Fruit fly (Drosophila melanogaster) whole organism, embryonic: Measurements from ENCODE around the gene CAHbeta.
A peak's percentile ranks its signal among the peaks of the same experiment; 100 is the strongest.

Experiments
- Aef1 ChIP-seq: fragments of 200-800 bp; sonication (Bioruptor generic); IDR thresholded peaks from 3 replicates; pipeline ENCODE4 v1.3.6; 2022; ENCODE audit warnings: missing biosample characterization, missing genetic modification characterization
- B-H2 ChIP-seq: fragments of 200-800 bp; sonication (Bioruptor generic); optimal IDR thresholded peaks from 2 replicates; lab custom pipeline; 2018; ENCODE audit warnings: missing biosample characterization, mild to moderate bottlenecking, missing genetic modification characterization
- Blimp-1 ChIP-seq: fragments of 200-800 bp; sonication (Bioruptor generic); optimal IDR thresholded peaks from 3 replicates; lab custom pipeline; 2018; ENCODE audit warnings: missing biosample characterization, missing genetic modification characterization, mild to moderate bottlenecking, moderate library complexity, missing genetic modification reagents
- CG10267 ChIP-seq: fragments of 200-800 bp; sonication (Bioruptor generic); optimal IDR thresholded peaks from 2 replicates; lab custom pipeline; 2018; ENCODE audit warnings: missing biosample characterization, mild to moderate bottlenecking, missing genetic modification characterization, moderate library complexity
- CG1233 ChIP-seq: fragments of 200-800 bp; sonication (Bioruptor generic); optimal IDR thresholded peaks from 4 replicates; lab custom pipeline; 2018; ENCODE audit warnings: missing biosample characterization, mild to moderate bottlenecking, missing genetic modification characterization
- CG12391 ChIP-seq: fragments of 200-800 bp; sonication (Bioruptor generic); optimal IDR thresholded peaks from 3 replicates; lab custom pipeline; 2018; ENCODE audit warnings: missing biosample characterization, mild to moderate bottlenecking, missing genetic modification characterization, moderate library complexity
- CG12744 ChIP-seq: fragments of 200-800 bp; sonication (Bioruptor generic); optimal IDR thresholded peaks from 2 replicates; lab custom pipeline; 2016; ENCODE audit warnings: missing biosample characterization, missing genetic modification characterization
- CG16813 ChIP-seq: fragments of 200-800 bp; sonication (Bioruptor generic); IDR thresholded peaks from 3 replicates; pipeline ENCODE4 v1.3.6; 2022; ENCODE audit warnings: missing biosample characterization, missing genetic modification characterization; ENCODE audit not compliant: partially characterized antibody
- CG1832 ChIP-seq: fragments of 200-800 bp; sonication (Bioruptor generic); optimal IDR thresholded peaks from 2 replicates; lab custom pipeline; 2017; ENCODE audit warnings: missing biosample characterization, mild to moderate bottlenecking, missing genetic modification characterization, inconsistent platforms
- CG2116 ChIP-seq: fragments of 200-800 bp; sonication (Bioruptor generic); optimal IDR thresholded peaks from 3 replicates; lab custom pipeline; 2018; ENCODE audit warnings: missing biosample characterization, mild to moderate bottlenecking, missing genetic modification characterization
- CG2712 ChIP-seq: fragments of 200-800 bp; optimal IDR thresholded peaks from 3 replicates; lab custom pipeline; 2019; ENCODE audit warnings: missing biosample characterization, mild to moderate bottlenecking, missing genetic modification characterization, moderate library complexity
- CG32532 ChIP-seq: fragments of 200-800 bp; sonication (Bioruptor generic); IDR thresholded peaks from 2 replicates; pipeline ENCODE4 v1.3.6; 2022; ENCODE audit warnings: missing biosample characterization, missing genetic modification characterization
- CG4424 ChIP-seq: fragments of 200-800 bp; sonication (Bioruptor generic); optimal IDR thresholded peaks from 3 replicates; lab custom pipeline; 2016; ENCODE audit warnings: missing biosample characterization, missing genetic modification characterization
- CG6272 ChIP-seq: fragments of 200-800 bp; sonication (Bioruptor generic); IDR thresholded peaks from 2 replicates; pipeline ENCODE4 v1.3.6; 2022; ENCODE audit warnings: missing biosample characterization, missing genetic modification characterization
- CG6791 ChIP-seq: fragments of 200-800 bp; sonication (Bioruptor generic); IDR thresholded peaks from 3 replicates; pipeline ENCODE4 v1.3.6; 2022; ENCODE audit warnings: missing biosample characterization, missing genetic modification characterization; ENCODE audit not compliant: partially characterized antibody
- CG7745 ChIP-seq: fragments of 200-800 bp; sonication (Bioruptor generic); optimal IDR thresholded peaks from 2 replicates; lab custom pipeline; 2018; ENCODE audit warnings: missing biosample characterization, mild to moderate bottlenecking, missing genetic modification characterization, moderate library complexity
- CG7839 ChIP-seq: fragments of 200-800 bp; sonication (Bioruptor generic); optimal IDR thresholded peaks from 3 replicates; lab custom pipeline; 2018; ENCODE audit warnings: missing biosample characterization, mild to moderate bottlenecking, missing genetic modification characterization, moderate library complexity
- CG8924 ChIP-seq: fragments of 200-800 bp; optimal IDR thresholded peaks from 3 replicates; lab custom pipeline; 2019; ENCODE audit warnings: missing biosample characterization, mild to moderate bottlenecking, missing genetic modification characterization, moderate library complexity
- Deaf1 ChIP-seq: fragments of 200-800 bp; optimal IDR thresholded peaks from 3 replicates; lab custom pipeline; 2019; ENCODE audit warnings: missing biosample characterization, mild to moderate bottlenecking, missing genetic modification characterization, moderate library complexity
- Dek ChIP-seq: fragments of 200-800 bp; sonication (Bioruptor generic); optimal IDR thresholded peaks from 3 replicates; lab custom pipeline; 2019; ENCODE audit warnings: missing biosample characterization, mild to moderate bottlenecking, missing genetic modification characterization, moderate library complexity
- Doc3 ChIP-seq: fragments of 200-800 bp; sonication (Bioruptor generic); IDR thresholded peaks from 3 replicates; pipeline ENCODE4 v1.3.6; 2022; ENCODE audit warnings: missing biosample characterization, missing genetic modification characterization; ENCODE audit not compliant: partially characterized antibody
- H2.0 ChIP-seq: fragments of 200-800 bp; sonication (Bioruptor generic); IDR thresholded peaks from 2 replicates; pipeline ENCODE4 v1.3.6; 2022; ENCODE audit warnings: missing biosample characterization, missing genetic modification characterization
- HLH4C ChIP-seq: fragments of 200-800 bp; sonication (Bioruptor generic); IDR thresholded peaks from 3 replicates; pipeline ENCODE4 v1.3.6; 2022; ENCODE audit warnings: missing biosample characterization, missing genetic modification characterization; ENCODE audit not compliant: partially characterized antibody
- Hr51 ChIP-seq, 2 experiments: fragments of 200-800 bp; sonication (Bioruptor generic); optimal IDR thresholded peaks; 2 replicates in 1 of 2; 3 replicates in 1 of 2; lab custom pipeline; 2016 to 2018; ENCODE audit warnings: missing biosample characterization in 2 of 2, missing genetic modification characterization in 2 of 2, mild to moderate bottlenecking in 1 of 2, moderate library complexity in 1 of 2
- Nf-YA ChIP-seq: fragments of 200-800 bp; sonication (Bioruptor generic); IDR thresholded peaks from 2 replicates; pipeline ENCODE4 v1.3.6; 2022; ENCODE audit warnings: missing biosample characterization, missing genetic modification characterization
- Oli ChIP-seq: fragments of 200-800 bp; sonication (Bioruptor generic); optimal IDR thresholded peaks from 2 replicates; lab custom pipeline; 2018; ENCODE audit warnings: missing biosample characterization, mild to moderate bottlenecking, missing genetic modification characterization, moderate library complexity
- Pdp1 ChIP-seq, 2 experiments: fragments of 200-800 bp; sonication (Bioruptor generic); optimal IDR thresholded peaks; 3 replicates each; lab custom pipeline; 2016; ENCODE audit warnings: missing biosample characterization in 2 of 2, missing genetic modification characterization in 2 of 2, mild to moderate bottlenecking in 1 of 2, moderate library complexity in 1 of 2
- Rx ChIP-seq: fragments of 200-800 bp; sonication (Bioruptor generic); IDR thresholded peaks from 2 replicates; pipeline ENCODE4 v1.3.6; 2022; ENCODE audit warnings: missing biosample characterization, missing genetic modification characterization
- Sox100B ChIP-seq: fragments of 200-800 bp; sonication (Bioruptor generic); optimal IDR thresholded peaks from 3 replicates; lab custom pipeline; 2018; ENCODE audit warnings: missing biosample characterization, mild to moderate bottlenecking, missing genetic modification characterization
- Sox102F ChIP-seq: fragments of 200-800 bp; sonication (Bioruptor generic); optimal IDR thresholded peaks from 2 replicates; lab custom pipeline; 2018; ENCODE audit warnings: missing biosample characterization, mild to moderate bottlenecking, missing genetic modification characterization, moderate library complexity
- Xrp1 ChIP-seq: fragments of 200-800 bp; sonication (Bioruptor generic); IDR thresholded peaks from 2 replicates; pipeline ENCODE4 v1.3.6; 2022; ENCODE audit warnings: missing biosample characterization, missing genetic modification characterization
- al ChIP-seq: fragments of 200-800 bp; sonication (Bioruptor generic); IDR thresholded peaks from 2 replicates; pipeline ENCODE4 v1.3.6; 2022; ENCODE audit warnings: missing biosample characterization, missing genetic modification characterization
- az2 ChIP-seq: fragments of 200-800 bp; sonication (Bioruptor generic); optimal IDR thresholded peaks from 3 replicates; lab custom pipeline; 2016; ENCODE audit warnings: missing biosample characterization, missing genetic modification characterization
- br ChIP-seq: fragments of >200 bp; optimal IDR thresholded peaks from 2 replicates; lab custom pipeline; 2017
- bsh ChIP-seq, 2 experiments: fragments of 200-800 bp; sonication (Bioruptor generic); optimal IDR thresholded peaks; 2 replicates each; lab custom pipeline; 2017 to 2018; ENCODE audit warnings: mild to moderate bottlenecking in 2 of 2, missing biosample characterization in 2 of 2, missing genetic modification characterization in 2 of 2, moderate library complexity in 1 of 2
- cas ChIP-seq: fragments of 200-800 bp; sonication (Bioruptor generic); IDR thresholded peaks from 2 replicates; pipeline ENCODE4 v1.3.6; 2022; ENCODE audit warnings: missing biosample characterization, missing genetic modification characterization
- cato ChIP-seq: fragments of 200-800 bp; sonication (Bioruptor generic); optimal IDR thresholded peaks from 2 replicates; lab custom pipeline; 2016; ENCODE audit warnings: missing biosample characterization, missing genetic modification characterization, borderline replicate concordance
- caup ChIP-seq: fragments of 200-800 bp; sonication (Bioruptor generic); optimal IDR thresholded peaks from 3 replicates; lab custom pipeline; 2017; ENCODE audit warnings: missing biosample characterization, mild to moderate bottlenecking, missing genetic modification characterization, moderate library complexity; ENCODE audit not compliant: severe bottlenecking
- dati ChIP-seq: fragments of 200-800 bp; sonication (Bioruptor generic); IDR thresholded peaks from 2 replicates; pipeline ENCODE4 v1.3.6; 2022; ENCODE audit warnings: missing biosample characterization, missing genetic modification characterization
- dimm ChIP-seq: fragments of 200-800 bp; sonication (Bioruptor generic); IDR thresholded peaks from 2 replicates; pipeline ENCODE4 v1.3.6; 2022; ENCODE audit warnings: missing biosample characterization, missing genetic modification characterization
- dmrt99B ChIP-seq: fragments of 200-800 bp; sonication (Bioruptor generic); optimal IDR thresholded peaks from 2 replicates; lab custom pipeline; 2018; ENCODE audit warnings: missing biosample characterization, mild to moderate bottlenecking, missing genetic modification characterization, moderate library complexity
- en ChIP-seq: fragments of 200-800 bp; sonication (Bioruptor generic); optimal IDR thresholded peaks from 2 replicates; lab custom pipeline; 2016; ENCODE audit warnings: missing biosample characterization, missing genetic modification characterization
- exex ChIP-seq: fragments of 200-800 bp; sonication (Bioruptor generic); optimal IDR thresholded peaks from 4 replicates; lab custom pipeline; 2018; ENCODE audit warnings: missing biosample characterization, mild to moderate bottlenecking, missing genetic modification characterization, moderate library complexity
- hb ChIP-seq: fragments of 200-800 bp; sonication (Bioruptor generic); IDR thresholded peaks from 3 replicates; pipeline ENCODE4 v1.3.6; 2022; ENCODE audit warnings: missing biosample characterization, missing genetic modification characterization; ENCODE audit not compliant: partially characterized antibody
- maf-S ChIP-seq: fragments of 200-800 bp; sonication (Bioruptor generic); optimal IDR thresholded peaks from 2 replicates; lab custom pipeline; 2016; ENCODE audit warnings: missing biosample characterization, missing genetic modification characterization
- nmo ChIP-seq: fragments of 200-800 bp; sonication (Bioruptor generic); optimal IDR thresholded peaks from 2 replicates; lab custom pipeline; 2018; ENCODE audit warnings: missing biosample characterization, mild to moderate bottlenecking, missing genetic modification characterization, moderate library complexity
- pho ChIP-seq: fragments of 200-800 bp; sonication (Bioruptor generic); optimal IDR thresholded peaks from 2 replicates; lab custom pipeline; 2016; ENCODE audit warnings: missing biosample characterization, missing genetic modification characterization
- tio ChIP-seq: fragments of 200-800 bp; sonication (Bioruptor generic); optimal IDR thresholded peaks from 2 replicates; lab custom pipeline; 2017; ENCODE audit warnings: missing biosample characterization, missing genetic modification characterization, inconsistent platforms
- vnd ChIP-seq: fragments of 200-800 bp; sonication (Bioruptor generic); IDR thresholded peaks from 3 replicates; pipeline ENCODE4 v1.3.6; 2022; ENCODE audit warnings: missing biosample characterization, missing genetic modification characterization; ENCODE audit not compliant: partially characterized antibody

Gene CAHbeta

DNA sequence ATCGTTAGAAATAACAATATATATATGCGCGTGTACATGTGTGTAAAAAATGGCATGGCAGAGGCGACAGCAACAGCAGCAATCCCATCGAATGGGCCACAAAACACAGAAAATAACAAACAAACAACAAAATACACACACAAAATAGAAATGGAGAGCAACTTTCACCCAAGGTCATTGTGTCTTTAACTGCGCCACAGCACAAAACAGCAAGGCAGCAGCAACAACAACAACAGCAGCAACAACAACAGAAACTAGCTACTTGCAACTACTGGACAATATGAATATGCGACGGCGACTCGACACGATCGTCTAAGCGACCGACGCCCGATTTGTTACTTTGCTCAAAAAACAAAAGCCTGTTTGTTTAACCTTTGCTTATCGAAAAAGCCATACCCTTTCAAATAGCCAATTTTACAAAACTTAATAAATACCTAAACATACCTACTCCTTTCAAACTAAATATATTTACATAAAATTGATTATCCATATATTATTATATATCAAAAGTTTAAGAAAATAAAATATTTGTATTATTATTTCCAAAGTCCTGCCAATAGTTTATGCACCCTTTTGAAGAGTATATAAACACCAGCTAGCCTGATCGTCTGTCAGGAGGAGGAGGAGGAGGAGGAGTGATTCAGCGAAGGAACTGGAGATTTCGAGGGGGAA, 32.8 kb upstream of the CAHbeta start (continued):
- no peak for TF ChIP-seq exex
- no peak for TF ChIP-seq cato
- TF ChIP-seq Sox100B (GFP tag; lab: Kevin White, UChicago), result peak; percentile 25
- no peak for TF ChIP-seq CG1233 (GFP tag; lab: Kevin White, UChicago)
- peak in 1 of 2 experiments; percentile 33 for TF ChIP-seq Hr51 (GFP tag; optimal IDR thresholded peaks at IDR 0.05; lab: Kevin White, UChicago)
- TF ChIP-seq vnd, result no peak
- TF ChIP-seq nmo (GFP tag; lab: Kevin White, UChicago), result no peak
- peak; percentile 39 for TF ChIP-seq CG7839 (tag; lab: Kevin White, UChicago)
- peak; percentile 54 for TF ChIP-seq dmrt99B
- peak; percentile 26 for TF ChIP-seq Deaf1
- TF ChIP-seq CG8924 (tag; lab: Kevin White, UChicago), result peak; percentile 22
- no peak for TF ChIP-seq CG6272 (GFP tag; lab: Robert Waterston, UW)
- no peak for TF ChIP-seq CG12744 (GFP tag; lab: Kevin White, UChicago)
- no peak for TF ChIP-seq al (GFP tag; lab: Robert Waterston, UW)
- TF ChIP-seq caup (GFP tag; lab: Kevin White, UChicago), result no peak
- peak; percentile 11 for TF ChIP-seq Oli (tag; lab: Kevin White, UChicago)
- TF ChIP-seq H2.0 (GFP tag; lab: Robert Waterston, UW), result no peak
- peak in 1 of 2 experiments; percentile 41 for TF ChIP-seq bsh (GFP tag; optimal IDR thresholded peaks at IDR 0.05; lab: Kevin White, UChicago)
- TF ChIP-seq Rx (GFP tag; lab: Robert Waterston, UW), result no peak
- TF ChIP-seq Doc3, result no peak
- TF ChIP-seq Nf-YA (GFP tag; lab: Robert Waterston, UW), result no peak
- no peak for TF ChIP-seq az2 (GFP tag; lab: Kevin White, UChicago)
- peak; percentile 66 for TF ChIP-seq Sox102F
- peak; percentile 17 for TF ChIP-seq CG10267 (tag; lab: Kevin White, UChicago)
- no peak for TF ChIP-seq tio (GFP tag; lab: Kevin White, UChicago)

DNA sequence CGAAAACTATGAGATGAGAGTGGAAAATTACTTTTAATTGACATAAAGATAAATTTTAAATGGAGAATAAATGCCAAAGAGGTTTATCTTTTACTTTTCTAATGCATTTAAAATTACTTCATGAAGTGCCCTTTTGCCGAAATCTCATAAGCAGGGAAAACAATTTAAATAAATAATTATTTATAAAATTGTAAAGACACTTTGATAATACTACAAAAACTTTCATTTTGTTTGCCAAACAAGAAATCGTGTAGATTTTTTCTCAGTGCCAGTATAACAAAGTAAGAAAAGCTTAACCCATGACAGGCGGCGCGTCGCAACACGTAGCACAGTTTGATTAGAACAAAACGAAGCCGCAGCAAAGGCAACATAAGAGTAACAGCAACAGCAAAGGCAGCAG, 31.8 kb upstream of the CAHbeta start:
- TF ChIP-seq CG16813 (GFP tag; lab: Robert Waterston, UW), result no peak
- TF ChIP-seq az2 (GFP tag; lab: Kevin White, UChicago), result no peak
- TF ChIP-seq dati, result no peak
- TF ChIP-seq Pdp1 (GFP tag; optimal IDR thresholded peaks at IDR 0.05; lab: Kevin White, UChicago), result no peak
- no peak for TF ChIP-seq B-H2
- no peak for TF ChIP-seq CG4424
- no peak for TF ChIP-seq en (GFP tag; lab: Kevin White, UChicago)
- no peak for TF ChIP-seq HLH4C (GFP tag; lab: Robert Waterston, UW)
- TF ChIP-seq CG6791 (GFP tag; lab: Robert Waterston, UW), result no peak
- no peak for TF ChIP-seq Aef1 (GFP tag; lab: Robert Waterston, UW)
- peak; percentile 21 for TF ChIP-seq CG2712
- TF ChIP-seq CG1832 (GFP tag; lab: Kevin White, UChicago), result no peak
- TF ChIP-seq maf-S (GFP tag; lab: Kevin White, UChicago), result no peak
- TF ChIP-seq Xrp1, result peak; percentile 17; the same call in 1 of the 2 replicates
- TF ChIP-seq br (lab: Kevin White, UChicago), result no peak
- no peak for TF ChIP-seq pho (GFP tag; lab: Kevin White, UChicago)
- no peak for TF ChIP-seq CG32532 (GFP tag; lab: Robert Waterston, UW)
- TF ChIP-seq CG12391 (tag; lab: Kevin White, UChicago), result no peak
- TF ChIP-seq Dek (tag; lab: Kevin White, UChicago), result no peak
- TF ChIP-seq cas, result no peak
- TF ChIP-seq dimm (GFP tag; lab: Robert Waterston, UW), result no peak
- peak; percentile 31 for TF ChIP-seq Blimp-1
- TF ChIP-seq Deaf1, result no peak
- no peak for TF ChIP-seq CG2116 (GFP tag; lab: Kevin White, UChicago)
- TF ChIP-seq CG7745 (tag; lab: Kevin White, UChicago), result no peak
- TF ChIP-seq hb (GFP tag; lab: Robert Waterston, UW), result no peak
